Worm (Caenorhabditis elegans): ENCODE results near the gene tag-30.

The tag-30 gene

DNA sequence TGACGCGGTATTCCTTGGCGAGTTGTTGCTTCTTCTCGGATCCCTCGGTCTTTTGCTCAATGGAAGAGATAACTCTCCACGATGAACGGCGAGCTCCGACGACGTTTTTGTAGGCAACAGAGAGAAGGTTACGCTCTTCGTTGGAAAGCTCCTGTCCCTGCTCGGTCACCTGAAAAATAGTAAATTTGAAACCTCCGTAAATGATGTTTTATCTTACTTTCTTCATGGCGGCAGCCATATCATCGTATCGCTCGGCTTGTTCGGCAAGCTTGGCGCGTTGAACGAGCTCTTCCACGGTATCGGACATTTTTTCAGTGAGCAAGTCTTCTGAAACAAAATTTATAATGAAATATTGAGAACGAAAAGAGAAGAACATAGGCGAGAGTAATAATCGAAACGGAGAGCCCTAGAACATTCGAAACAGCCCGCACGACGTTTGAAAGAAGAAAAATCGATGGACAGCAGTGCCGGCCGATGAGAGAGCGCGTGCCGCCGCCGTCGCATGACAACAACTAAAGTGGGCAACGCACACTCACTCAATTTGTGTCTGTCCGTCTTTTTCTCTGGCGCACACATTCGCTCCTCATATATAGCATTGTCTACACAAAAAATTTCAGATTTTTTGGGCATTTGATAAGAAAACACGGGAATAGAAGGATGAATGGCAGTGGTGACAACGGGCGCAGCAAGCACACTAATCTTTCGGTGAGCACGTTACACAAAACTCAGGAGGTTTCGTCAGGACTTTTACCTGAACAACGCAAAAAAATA lies 33.2 kb downstream of the tag-30 start, which contains the start of the genes par-5 and M117.3 (continued):
- TF ChIP-seq nhr-43 (tag; optimal IDR thresholded peaks at IDR 0.05; ENCODE audit: poor library complexity, severe bottlenecking), result no peak
- no peak for TF ChIP-seq elt-3 (tag; optimal IDR thresholded peaks at IDR 0.05)
- TF ChIP-seq ztf-4 (tag; optimal IDR thresholded peaks at IDR 0.05), result no peak
- no peak for TF ChIP-seq nhr-67 (tag; optimal IDR thresholded peaks at IDR 0.05)

DNA sequence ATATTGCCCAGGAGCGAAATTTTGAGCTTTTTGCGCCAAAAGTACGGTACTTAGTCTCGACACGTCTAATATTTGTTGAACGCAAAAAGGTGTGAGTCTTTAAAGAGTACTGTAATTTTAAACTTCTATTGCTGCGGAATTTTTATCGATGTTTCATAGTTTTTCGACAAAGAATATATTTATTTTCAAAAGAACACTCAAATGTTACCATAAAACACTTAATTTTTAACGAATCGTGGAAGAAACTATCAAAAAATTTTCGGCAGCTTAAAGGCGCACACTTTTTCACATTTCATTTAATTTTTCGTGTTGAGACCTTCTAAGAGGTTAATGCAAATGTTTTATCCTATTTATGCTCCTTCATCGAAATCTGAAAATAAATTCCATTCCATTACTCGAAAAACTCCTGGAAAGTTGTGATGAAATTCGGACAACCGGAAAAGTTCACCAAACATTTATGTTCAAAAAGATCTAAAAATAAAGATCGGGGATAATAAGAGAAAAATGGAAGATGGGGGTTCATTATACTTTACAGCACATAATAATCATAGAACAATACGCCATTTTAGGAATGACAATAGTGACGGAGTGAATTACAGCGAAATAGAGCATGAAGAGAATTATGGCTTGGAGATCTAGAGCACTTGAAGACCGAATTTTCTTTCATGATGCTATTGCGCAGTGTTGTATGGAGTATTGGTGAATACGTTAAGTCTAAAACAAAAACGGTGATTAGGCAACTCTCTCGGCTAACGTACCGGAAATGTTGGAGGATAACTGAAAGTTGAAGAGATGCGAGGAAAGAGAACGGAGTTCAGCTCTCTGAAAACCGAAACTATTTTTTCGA lies 34.7 kb downstream of the tag-30 start:
- peak; percentile 28 for TF ChIP-seq nhr-11 (tag; optimal IDR thresholded peaks at IDR 0.05)
- no peak for TF ChIP-seq lin-39 (tag; optimal IDR thresholded peaks at IDR 0.05)
- TF ChIP-seq tbx-2 (tag; optimal IDR thresholded peaks at IDR 0.05), result no peak
- no peak for TF ChIP-seq egl-27 (tag; optimal IDR thresholded peaks at IDR 0.05)
- no peak for TF ChIP-seq pha-4 (tag; optimal IDR thresholded peaks at IDR 0.05)
- TF ChIP-seq nfya-1 (tag; optimal IDR thresholded peaks at IDR 0.05; ENCODE audit: insufficient read depth), result no peak
- TF ChIP-seq ama-1 (optimal IDR thresholded peaks at IDR 0.05), result peak; percentile 88
- TF ChIP-seq zag-1 (tag; optimal IDR thresholded peaks at IDR 0.05), result no peak
- peak; percentile 0 for TF ChIP-seq elt-2 (tag; optimal IDR thresholded peaks at IDR 0.05)
- TF ChIP-seq nhr-25 (tag; optimal IDR thresholded peaks at IDR 0.05), result peak; percentile 25
- no peak for TF ChIP-seq hmg-11 (tag; optimal IDR thresholded peaks at IDR 0.05)
- no peak for TF ChIP-seq ztf-11 (tag; optimal IDR thresholded peaks at IDR 0.05)
- no peak for TF ChIP-seq aly-2 (tag; optimal IDR thresholded peaks at IDR 0.05)
- TF ChIP-seq unc-62 (GFP tag; optimal IDR thresholded peaks at IDR 0.05), result no peak
- no peak for TF ChIP-seq elt-1 (tag; optimal IDR thresholded peaks at IDR 0.05)
- no peak for TF ChIP-seq nhr-12 (tag; optimal IDR thresholded peaks at IDR 0.05)

- TF ChIP-seq R02D3.7 (tag; optimal IDR thresholded peaks at IDR 0.05), result no peak
- TF ChIP-seq egl-5 (tag; optimal IDR thresholded peaks at IDR 0.05), result no peak
- no peak for TF ChIP-seq ceh-9 (tag; optimal IDR thresholded peaks at IDR 0.05)
- no peak for TF ChIP-seq daf-12 (tag; optimal IDR thresholded peaks at IDR 0.05)
- TF ChIP-seq unc-39 (tag; optimal IDR thresholded peaks at IDR 0.05), result no peak
- TF ChIP-seq jun-1 (tag; optimal IDR thresholded peaks at IDR 0.05), result no peak
- TF ChIP-seq nhr-28 (tag; optimal IDR thresholded peaks at IDR 0.05), result no peak
- no peak for TF ChIP-seq fkh-10 (GFP tag; optimal IDR thresholded peaks at IDR 0.05)
- TF ChIP-seq nhr-43 (tag; optimal IDR thresholded peaks at IDR 0.05; ENCODE audit: poor library complexity, severe bottlenecking), result no peak
- TF ChIP-seq fkh-2 (tag; optimal IDR thresholded peaks at IDR 0.05), result no peak
- no peak for TF ChIP-seq skn-1 (tag; optimal IDR thresholded peaks at IDR 0.05)
- TF ChIP-seq ceh-28 (tag; optimal IDR thresholded peaks at IDR 0.05), result no peak
- no peak for TF ChIP-seq nhr-25 (tag; optimal IDR thresholded peaks at IDR 0.05)
- no peak for TF ChIP-seq hmg-11 (tag; optimal IDR thresholded peaks at IDR 0.05)
- TF ChIP-seq nhr-11 (tag; optimal IDR thresholded peaks at IDR 0.05), result no peak
- TF ChIP-seq nhr-67 (tag; optimal IDR thresholded peaks at IDR 0.05), result no peak
- no peak for TF ChIP-seq egl-27 (tag; optimal IDR thresholded peaks at IDR 0.05)
Observed at ce11 chrIV:11813901-11814300, 41.1 kb downstream of the tag-30 start, which contains the start of gene M117.1. M117.1 (plus strand) TSS chrIV:11814247.

- TF ChIP-seq nhr-23 (tag; optimal IDR thresholded peaks at IDR 0.05), result peak; percentile 41
- no peak for TF ChIP-seq ztf-4 (tag; optimal IDR thresholded peaks at IDR 0.05)
- no peak for TF ChIP-seq elt-3 (tag; optimal IDR thresholded peaks at IDR 0.05)
- TF ChIP-seq skn-1 (tag; optimal IDR thresholded peaks at IDR 0.05), result no peak
- TF ChIP-seq nhr-28 (tag; optimal IDR thresholded peaks at IDR 0.05), result no peak
- TF ChIP-seq ama-1 (optimal IDR thresholded peaks at IDR 0.05), result no peak
- no peak for TF ChIP-seq nhr-12 (tag; optimal IDR thresholded peaks at IDR 0.05)
Observed at ce11 chrIV:11812017-11812416, 42.9 kb downstream of the tag-30 start.

- peak; percentile 44 for TF ChIP-seq zag-1 (tag; optimal IDR thresholded peaks at IDR 0.05)
- no peak for TF ChIP-seq ztf-11 (tag; optimal IDR thresholded peaks at IDR 0.05)
- no peak for TF ChIP-seq mml-1 (tag; optimal IDR thresholded peaks at IDR 0.05)
- no peak for TF ChIP-seq unc-39 (tag; optimal IDR thresholded peaks at IDR 0.05)
- no peak for TF ChIP-seq lin-15B (tag; optimal IDR thresholded peaks at IDR 0.05)
- TF ChIP-seq skn-1 (tag; optimal IDR thresholded peaks at IDR 0.05), result no peak
- TF ChIP-seq R02D3.7 (tag; optimal IDR thresholded peaks at IDR 0.05), result peak; percentile 51
- peak; percentile 74 for TF ChIP-seq egl-5 (tag; optimal IDR thresholded peaks at IDR 0.05)
- no peak for TF ChIP-seq ZK546.5 (tag; optimal IDR thresholded peaks at IDR 0.05)
- TF ChIP-seq nhr-12 (tag; optimal IDR thresholded peaks at IDR 0.05), result no peak
- peak; percentile 4 for TF ChIP-seq elt-2 (tag; optimal IDR thresholded peaks at IDR 0.05)
- no peak for TF ChIP-seq ama-1 (optimal IDR thresholded peaks at IDR 0.05)
- peak; percentile 41 for TF ChIP-seq nhr-11 (tag; optimal IDR thresholded peaks at IDR 0.05)
- TF ChIP-seq mdl-1 (tag; optimal IDR thresholded peaks at IDR 0.05), result no peak
- TF ChIP-seq ceh-82 (tag; optimal IDR thresholded peaks at IDR 0.05), result peak; percentile 17
- TF ChIP-seq ceh-28 (tag; optimal IDR thresholded peaks at IDR 0.05), result peak; percentile 13
- no peak for TF ChIP-seq nhr-77 (tag; optimal IDR thresholded peaks at IDR 0.05)
- peak; percentile 19 for TF ChIP-seq jun-1 (tag; optimal IDR thresholded peaks at IDR 0.05)
- no peak for TF ChIP-seq nhr-237 (tag; optimal IDR thresholded peaks at IDR 0.05)
- peak; percentile 74 for TF ChIP-seq nhr-23 (tag; optimal IDR thresholded peaks at IDR 0.05)
- TF ChIP-seq sea-2 (GFP tag; optimal IDR thresholded peaks at IDR 0.05), result no peak
- TF ChIP-seq egl-27 (tag; optimal IDR thresholded peaks at IDR 0.05), result no peak
Observed at ce11 chrIV:11809708-11810114, 45.2 kb downstream of the tag-30 start.
